Worm (Caenorhabditis elegans) whole organism, late embryonic: ENCODE data around the gene F44A6.4.

Experiments
- C08G9.2 ChIP-seq: sonication (generic microtip); optimal IDR thresholded peaks from 2 replicates; lab custom pipeline; 2016; ENCODE audit warnings: mild to moderate bottlenecking, missing genetic modification characterization, moderate library complexity, missing compliant biosample characterization
- F13H6.1 ChIP-seq: sonication (generic microtip); optimal IDR thresholded peaks from 2 replicates; lab custom pipeline; 2016; ENCODE audit warnings: missing genetic modification characterization, missing compliant biosample characterization
- K09A11.1 ChIP-seq: sonication (generic microtip); optimal IDR thresholded peaks from 2 replicates; lab custom pipeline; 2017; ENCODE audit warnings: antibody characterized with exemption, mild to moderate bottlenecking, missing genetic modification characterization, missing compliant biosample characterization; ENCODE audit not compliant: insufficient read depth
- ama-1 ChIP-seq: fragments of 150-350 bp; optimal IDR thresholded peaks from 2 replicates; lab custom pipeline; 2014
- ceh-14 ChIP-seq: sonication (generic microtip); optimal IDR thresholded peaks from 2 replicates; lab custom pipeline; 2016; ENCODE audit warnings: missing genotype, missing genetic modification characterization, missing compliant biosample characterization
- ceh-18 ChIP-seq: sonication (generic microtip); optimal IDR thresholded peaks from 2 replicates; lab custom pipeline; 2016; ENCODE audit warnings: missing genetic modification characterization, missing compliant biosample characterization
- ceh-19 ChIP-seq: fragments of 200-800 bp; sonication (Bioruptor generic); optimal IDR thresholded peaks from 2 replicates; lab custom pipeline; 2018; ENCODE audit warnings: mild to moderate bottlenecking, missing genetic modification characterization, missing compliant biosample characterization
- ceh-2 ChIP-seq: sonication (generic microtip); optimal IDR thresholded peaks from 2 replicates; lab custom pipeline; 2016; ENCODE audit warnings: missing genotype, missing genetic modification characterization, missing compliant biosample characterization
- ceh-22 ChIP-seq: sonication (generic microtip); optimal IDR thresholded peaks from 2 replicates; lab custom pipeline; 2017; ENCODE audit warnings: missing biosample characterization, missing genetic modification characterization
- ceh-24 ChIP-seq: sonication (generic microtip); optimal IDR thresholded peaks from 2 replicates; lab custom pipeline; 2016; ENCODE audit warnings: mild to moderate bottlenecking, missing genetic modification characterization, missing compliant biosample characterization
- ceh-30 ChIP-seq: fragments of 150-350 bp; optimal IDR thresholded peaks from 2 replicates; lab custom pipeline; 2014; ENCODE audit warnings: missing biosample characterization, missing genetic modification characterization
- ceh-31 ChIP-seq: sonication (generic microtip); optimal IDR thresholded peaks from 2 replicates; lab custom pipeline; 2016; ENCODE audit warnings: missing genetic modification characterization, missing compliant biosample characterization
- ceh-45 ChIP-seq: fragments of 200-800 bp; sonication (Bioruptor generic); IDR thresholded peaks from 2 replicates; pipeline ENCODE4 v1.3.6; 2022; ENCODE audit warnings: missing genetic modification reagents, missing genetic modification characterization, missing compliant biosample characterization
- ceh-6 ChIP-seq: fragments of 200-800 bp; sonication (Bioruptor generic); optimal IDR thresholded peaks from 2 replicates; lab custom pipeline; 2018; ENCODE audit warnings: mild to moderate bottlenecking, missing genetic modification characterization, missing compliant biosample characterization
- ceh-9 ChIP-seq: sonication (generic microtip); optimal IDR thresholded peaks from 2 replicates; lab custom pipeline; 2016; ENCODE audit warnings: mild to moderate bottlenecking, missing genetic modification characterization, inconsistent platforms, missing compliant biosample characterization
- che-1 ChIP-seq: sonication (generic microtip); optimal IDR thresholded peaks from 2 replicates; lab custom pipeline; 2016; ENCODE audit warnings: mild to moderate bottlenecking, missing genetic modification characterization, missing compliant biosample characterization
- dve-1 ChIP-seq: sonication (generic microtip); optimal IDR thresholded peaks from 2 replicates; lab custom pipeline; 2017; ENCODE audit warnings: antibody characterized with exemption, mild to moderate bottlenecking, missing genetic modification characterization, missing compliant biosample characterization
- elt-2 ChIP-seq: sonication (generic microtip); optimal IDR thresholded peaks from 2 replicates; lab custom pipeline; 2016; ENCODE audit warnings: missing genetic modification reagents, missing genetic modification characterization, missing compliant biosample characterization
- elt-4 ChIP-seq: sonication (generic microtip); optimal IDR thresholded peaks from 2 replicates; lab custom pipeline; 2016; ENCODE audit warnings: missing genetic modification characterization, missing compliant biosample characterization
- fax-1 ChIP-seq: sonication (generic microtip); optimal IDR thresholded peaks from 2 replicates; lab custom pipeline; 2016; ENCODE audit warnings: missing genotype, missing genetic modification characterization, missing compliant biosample characterization
- fkh-6 ChIP-seq: sonication (generic microtip); optimal IDR thresholded peaks from 2 replicates; lab custom pipeline; 2016; ENCODE audit warnings: missing genetic modification characterization, missing compliant biosample characterization
- gmeb-2 ChIP-seq: sonication (generic microtip); optimal IDR thresholded peaks from 2 replicates; lab custom pipeline; 2016; ENCODE audit warnings: missing genetic modification characterization, inconsistent platforms, missing compliant biosample characterization
- hlh-13 ChIP-seq: fragments of 200-800 bp; sonication (Bioruptor generic); optimal IDR thresholded peaks from 2 replicates; lab custom pipeline; 2018; ENCODE audit warnings: mild to moderate bottlenecking, missing genetic modification characterization, missing compliant biosample characterization
- hlh-15 ChIP-seq: sonication (generic microtip); optimal IDR thresholded peaks from 2 replicates; lab custom pipeline; 2016; ENCODE audit warnings: missing genetic modification characterization, missing compliant biosample characterization
- hlh-30 ChIP-seq: sonication (generic microtip); optimal IDR thresholded peaks from 2 replicates; lab custom pipeline; 2017; ENCODE audit warnings: antibody characterized with exemption, missing genetic modification characterization, missing compliant biosample characterization; ENCODE audit not compliant: insufficient read depth
- hlh-6 ChIP-seq: sonication (generic microtip); optimal IDR thresholded peaks from 2 replicates; lab custom pipeline; 2016; ENCODE audit warnings: missing genotype, missing genetic modification characterization, missing compliant biosample characterization
- hlh-8 ChIP-seq: sonication (generic microtip); optimal IDR thresholded peaks from 2 replicates; lab custom pipeline; 2016; ENCODE audit warnings: missing genotype, missing genetic modification characterization, missing compliant biosample characterization
- lim-6 ChIP-seq: sonication (generic microtip); optimal IDR thresholded peaks from 2 replicates; lab custom pipeline; 2016; ENCODE audit warnings: missing genetic modification characterization, missing compliant biosample characterization
- madf-2 ChIP-seq: sonication (generic microtip); optimal IDR thresholded peaks from 2 replicates; lab custom pipeline; 2017; ENCODE audit warnings: missing genetic modification characterization, missing compliant biosample characterization
- mec-3 ChIP-seq: sonication (generic microtip); optimal IDR thresholded peaks from 2 replicates; lab custom pipeline; 2016; ENCODE audit warnings: borderline replicate concordance, missing genetic modification characterization, missing compliant biosample characterization
- nhr-11 ChIP-seq: fragments of 150-350 bp; optimal IDR thresholded peaks from 2 replicates; lab custom pipeline; 2014; ENCODE audit warnings: missing biosample characterization, missing genetic modification characterization
- nhr-232 ChIP-seq: sonication (generic microtip); optimal IDR thresholded peaks from 2 replicates; lab custom pipeline; 2016; ENCODE audit warnings: missing genetic modification characterization, missing compliant biosample characterization
- npax-4 ChIP-seq: sonication (generic microtip); optimal IDR thresholded peaks from 2 replicates; lab custom pipeline; 2016; ENCODE audit warnings: missing genetic modification characterization, missing compliant biosample characterization
- odd-2 ChIP-seq: sonication (generic microtip); optimal IDR thresholded peaks from 2 replicates; lab custom pipeline; 2017; ENCODE audit warnings: antibody characterized with exemption, mild to moderate bottlenecking, missing genetic modification characterization, missing compliant biosample characterization
- pax-1 ChIP-seq: fragments of 150-350 bp; optimal IDR thresholded peaks from 2 replicates; lab custom pipeline; 2014; ENCODE audit warnings: missing biosample characterization, missing genetic modification characterization
- pha-2 ChIP-seq: sonication (generic microtip); optimal IDR thresholded peaks from 2 replicates; lab custom pipeline; 2017; ENCODE audit warnings: mild to moderate bottlenecking, missing genetic modification characterization, missing compliant biosample characterization
- pqm-1 ChIP-seq: sonication (generic microtip); optimal IDR thresholded peaks from 2 replicates; lab custom pipeline; 2016; ENCODE audit warnings: missing genetic modification characterization, missing compliant biosample characterization
- pros-1 ChIP-seq: fragments of 150-350 bp; optimal IDR thresholded peaks from 2 replicates; lab custom pipeline; 2014; ENCODE audit warnings: missing biosample characterization, missing genetic modification reagents, missing genetic modification characterization
- sdc-2 ChIP-seq: sonication (generic microtip); optimal IDR thresholded peaks from 2 replicates; lab custom pipeline; 2016; ENCODE audit warnings: missing genotype, missing genetic modification characterization, missing compliant biosample characterization
- tbx-2 ChIP-seq: sonication (generic microtip); optimal IDR thresholded peaks from 2 replicates; lab custom pipeline; 2016; ENCODE audit warnings: missing genetic modification characterization, missing compliant biosample characterization
- unc-3 ChIP-seq, 2 experiments: fragments of 200-800 bp in 1 of 2; sonication (Bioruptor generic) in 1 of 2; sonication (generic microtip) in 1 of 2; conservative IDR thresholded peaks in 1 of 2; optimal IDR thresholded peaks in 1 of 2; 2 replicates each; pipeline versions ENCODE4 v1.3.6 to Lab custom; 2016 to 2022; ENCODE audit warnings: missing compliant biosample characterization in 2 of 2, missing genetic modification characterization in 2 of 2, missing genetic modification reagents in 1 of 2
- unc-42 ChIP-seq: sonication (generic microtip); optimal IDR thresholded peaks from 2 replicates; lab custom pipeline; 2016; ENCODE audit warnings: missing genotype, missing genetic modification characterization, missing compliant biosample characterization
- ztf-16 ChIP-seq: sonication (generic microtip); optimal IDR thresholded peaks from 2 replicates; lab custom pipeline; 2017; ENCODE audit warnings: missing genetic modification characterization, missing compliant biosample characterization

F44A6.4 gene

DNA sequence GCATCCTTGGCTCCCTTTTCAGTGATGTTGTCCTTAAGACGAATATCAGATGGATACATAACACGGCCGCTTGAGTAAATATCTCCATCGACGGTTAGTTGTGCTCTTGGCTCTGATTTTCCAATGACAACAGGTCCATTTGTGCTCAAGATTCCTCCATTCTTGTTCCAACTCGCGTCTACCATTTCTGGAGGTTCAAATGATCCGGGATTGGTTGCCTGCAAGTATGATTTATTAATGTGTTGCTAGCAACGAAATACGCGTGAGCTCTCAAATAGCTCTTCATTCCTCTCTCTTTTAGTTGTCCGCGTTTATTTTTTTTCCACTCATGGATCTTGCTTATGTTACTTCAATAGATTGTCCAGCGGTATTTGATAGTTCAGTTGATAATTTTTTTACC, 31.6 kb downstream of the F44A6.4 start, which contains the start of gene arrd-28:
Gene arrd-28 (plus strand): TSS at position 301 of the 400 bp plus-strand sequence.
- TF ChIP-seq C08G9.2 = no peak
- TF ChIP-seq hlh-13 (GFP tag; lab: Kevin White, UChicago) = no peak
- TF ChIP-seq pros-1 (tag; lab: Kevin White, UChicago) = no peak
- no peak for TF ChIP-seq fkh-6 (tag; lab: Kevin White, UChicago)
- TF ChIP-seq pqm-1 (tag; lab: Kevin White, UChicago) = no peak
- TF ChIP-seq ceh-2 (tag; lab: Kevin White, UChicago) = no peak
- TF ChIP-seq fax-1 (tag; lab: Kevin White, UChicago) = no peak
- no peak for TF ChIP-seq madf-2 (tag; lab: Kevin White, UChicago)

DNA sequence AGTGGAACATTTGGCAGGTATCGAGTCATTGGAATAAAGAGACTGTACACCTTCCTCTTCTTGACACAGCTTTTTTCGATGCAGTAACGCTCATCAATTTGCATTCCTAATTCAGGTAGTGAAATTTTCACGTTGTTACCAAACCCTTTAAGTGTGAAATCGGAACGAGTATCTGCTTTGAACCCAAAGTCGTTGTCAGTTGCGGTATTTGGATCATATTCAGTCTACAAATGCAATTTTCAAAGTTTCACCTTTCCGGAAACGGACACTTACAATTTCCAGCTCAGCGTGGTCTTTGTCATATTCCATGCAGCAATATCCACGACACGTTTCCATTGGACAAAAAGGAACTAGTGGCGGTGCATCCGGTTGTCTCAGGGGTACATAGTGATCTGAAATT, 32.7 kb downstream of the F44A6.4 start:
- TF ChIP-seq ceh-30 (tag; lab: Kevin White, UChicago) = no peak
- TF ChIP-seq ztf-16 (tag; lab: Kevin White, UChicago) = no peak
- no peak for TF ChIP-seq elt-4 (tag; lab: Kevin White, UChicago)
- TF ChIP-seq ceh-6 (GFP tag; lab: Kevin White, UChicago) = no peak
- no peak for TF ChIP-seq C08G9.2
- TF ChIP-seq tbx-2 = no peak
- TF ChIP-seq ama-1 = no peak
- TF ChIP-seq ceh-24 (tag; lab: Kevin White, UChicago) = no peak
- TF ChIP-seq ceh-45 (GFP tag; lab: Robert Waterston, UW) = no peak
- TF ChIP-seq unc-42 (tag; lab: Kevin White, UChicago) = no peak
- TF ChIP-seq hlh-6 (tag; lab: Kevin White, UChicago) = no peak
- no peak for TF ChIP-seq sdc-2 (tag; lab: Kevin White, UChicago)
- TF ChIP-seq mec-3 (tag; lab: Kevin White, UChicago) = no peak
- TF ChIP-seq ceh-31 (tag; lab: Kevin White, UChicago) = no peak
- no peak for TF ChIP-seq gmeb-2
- no peak for TF ChIP-seq che-1
- TF ChIP-seq pax-1 (tag; lab: Kevin White, UChicago) = no peak
- no peak for TF ChIP-seq unc-3 (GFP tag; conservative IDR thresholded peaks at IDR 0.05; lab: Robert Waterston, UW)
- TF ChIP-seq unc-3 (tag; optimal IDR thresholded peaks at IDR 0.05; lab: Kevin White, UChicago) = no peak
- TF ChIP-seq, all 69 proteins: peak for 0

DNA sequence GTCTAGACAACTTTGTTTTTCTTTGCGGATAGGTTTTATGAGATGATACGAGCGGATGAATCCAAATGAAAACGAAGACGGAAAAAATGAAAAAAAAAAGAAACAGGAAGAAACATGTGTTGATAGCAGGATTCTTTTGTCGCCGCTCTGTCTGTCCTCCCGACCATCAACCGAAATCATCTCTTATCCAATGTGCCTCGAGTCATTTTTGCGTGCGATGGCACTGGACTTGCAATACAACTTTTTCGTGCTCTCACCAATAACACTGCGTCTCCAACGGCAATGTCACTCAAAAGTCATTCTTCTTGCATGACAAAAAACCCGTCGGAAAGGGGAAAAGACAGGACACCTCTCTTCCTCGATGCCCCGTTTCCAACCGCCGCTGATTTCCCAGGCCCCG, 39.0 kb downstream of the F44A6.4 start, which contains the start of gene ncs-4:
Gene ncs-4 (plus strand): TSS at position 227 of the 400 bp plus-strand sequence.
- TF ChIP-seq ceh-18 (tag; lab: Kevin White, UChicago) = peak; percentile 69
- TF ChIP-seq pqm-1 (tag; lab: Kevin White, UChicago) = no peak

DNA sequence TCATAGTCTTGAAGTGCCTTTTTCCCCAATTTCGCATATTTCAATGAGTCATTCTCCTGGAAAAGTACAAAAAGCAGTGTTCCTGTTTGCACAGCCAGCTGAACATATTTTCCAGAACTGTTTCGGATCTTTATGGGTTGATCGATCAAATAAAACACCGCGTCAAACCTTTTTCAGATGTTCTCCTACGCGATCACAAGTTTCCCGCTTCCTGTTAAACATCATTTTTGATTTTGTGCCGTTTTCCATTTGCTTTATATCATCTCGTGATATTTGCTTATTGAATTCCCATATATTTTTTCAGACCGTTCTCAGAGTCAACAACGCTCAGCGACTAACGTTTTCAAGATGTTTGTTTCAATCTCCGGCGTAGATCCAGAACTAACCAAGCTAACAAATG, 40.6 kb downstream of the F44A6.4 start, which contains the start of gene C07A4.3:
Gene C07A4.3 (plus strand): TSS at position 301 of the 400 bp plus-strand sequence.
- TF ChIP-seq ceh-19 (no peak), hlh-15 (tag; lab: Kevin White, UChicago) (no peak), ceh-31 (tag; lab: Kevin White, UChicago) (no peak), ceh-18 (tag; lab: Kevin White, UChicago) (no peak), ceh-2 (tag; lab: Kevin White, UChicago) (no peak)

DNA sequence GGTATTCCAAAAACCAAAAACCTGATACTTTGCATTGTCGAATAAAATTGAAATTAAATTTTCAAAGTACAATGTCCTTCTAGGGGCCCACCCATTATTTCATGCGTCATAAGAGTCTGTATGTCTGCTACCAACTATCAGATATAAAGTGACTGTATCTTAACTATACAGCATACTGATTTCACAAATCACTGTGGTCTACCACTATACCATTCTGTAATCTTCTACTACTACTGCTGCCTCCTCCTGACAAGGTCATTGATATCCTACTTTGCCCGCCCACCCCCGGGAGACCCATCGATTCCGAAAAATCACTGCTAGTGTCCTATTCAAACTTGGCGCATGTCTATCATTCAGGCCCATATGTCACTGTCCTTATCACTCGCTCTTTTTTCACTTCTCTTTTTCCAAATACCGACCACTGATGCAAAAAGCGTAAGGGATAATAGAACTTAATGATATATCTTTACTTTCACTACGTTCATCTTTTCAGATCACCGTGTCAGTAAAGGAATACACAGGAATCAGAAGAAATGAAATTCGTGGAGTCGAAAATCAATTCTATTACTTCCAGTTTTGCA, 43.2 kb downstream of the F44A6.4 start, which contains the start of gene C07A4.2:
Gene C07A4.2 (plus strand): TSS at position 195 of the 581 bp plus-strand sequence.
- no peak for TF ChIP-seq odd-2
- no peak for TF ChIP-seq pha-2 (tag; lab: Kevin White, UChicago)
- no peak for TF ChIP-seq fax-1 (tag; lab: Kevin White, UChicago)
- no peak for TF ChIP-seq npax-4 (tag; lab: Kevin White, UChicago)
- no peak for TF ChIP-seq ceh-2 (tag; lab: Kevin White, UChicago)
- no peak for TF ChIP-seq ceh-9 (tag; lab: Kevin White, UChicago)
- no peak for TF ChIP-seq F13H6.1 (tag; lab: Kevin White, UChicago)
- no peak for TF ChIP-seq nhr-11 (tag; lab: Kevin White, UChicago)
- TF ChIP-seq dve-1 (tag; lab: Kevin White, UChicago) = no peak
- TF ChIP-seq ceh-22 (tag; lab: Kevin White, UChicago) = no peak
- TF ChIP-seq nhr-232 = no peak
- TF ChIP-seq K09A11.1 = no peak
- TF ChIP-seq ztf-16 (tag; lab: Kevin White, UChicago) = no peak
- TF ChIP-seq lim-6 (tag; lab: Kevin White, UChicago) = no peak
- no peak for TF ChIP-seq hlh-30
- no peak for TF ChIP-seq hlh-8 (tag; lab: Kevin White, UChicago)
- no peak for TF ChIP-seq elt-2 (tag; lab: Kevin White, UChicago)
- no peak for TF ChIP-seq unc-42 (tag; lab: Kevin White, UChicago)
- TF ChIP-seq ceh-14 (tag; lab: Kevin White, UChicago) = no peak
